Worm (Caenorhabditis elegans): ENCODE measurements around the gene F28A10.1.

DNA sequence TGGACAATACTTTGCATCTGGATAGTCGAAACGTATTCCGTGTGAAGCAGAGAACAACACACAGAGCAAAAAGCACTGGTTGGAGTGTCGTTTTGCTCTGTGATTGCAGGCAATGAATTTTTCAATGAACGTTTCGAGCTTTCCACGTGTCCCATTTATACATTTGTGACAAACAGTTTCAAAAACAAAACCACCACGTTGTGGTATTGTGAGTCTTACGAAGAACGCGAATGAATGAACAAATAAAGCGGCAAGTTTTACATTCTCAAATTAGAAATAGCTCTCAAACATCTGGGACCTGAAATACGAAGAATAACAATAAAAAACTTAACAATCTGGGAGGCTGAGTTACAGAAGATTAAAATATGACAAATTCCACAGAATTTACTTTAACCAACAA lies 33.8 kb upstream of the F28A10.1 start, which contains the start of gene F46F5.1:
- TF ChIP-seq elt-1 (tag; optimal IDR thresholded peaks at IDR 0.05) (no peak), ZK546.5 (tag; optimal IDR thresholded peaks at IDR 0.05) (no peak), skn-1 (tag; optimal IDR thresholded peaks at IDR 0.05) (no peak), pha-4 (tag; optimal IDR thresholded peaks at IDR 0.05) (no peak), nhr-25 (tag; optimal IDR thresholded peaks at IDR 0.05) (no peak), aly-2 (tag; optimal IDR thresholded peaks at IDR 0.05) (no peak), snpc-4 (tag; optimal IDR thresholded peaks at IDR 0.05) (no peak), ama-1 (optimal IDR thresholded peaks at IDR 0.05) (no peak), ceh-82 (tag; optimal IDR thresholded peaks at IDR 0.05) (no peak), nhr-237 (tag; optimal IDR thresholded peaks at IDR 0.05) (no peak)
